Worm (Caenorhabditis elegans) whole organism, L2 larva: ENCODE measurements around the gene nac-3.
A peak's percentile ranks its signal among the peaks of the same experiment; 100 is the strongest.

Experiments used
- C34F6.9 ChIP-seq: fragments of 150-350 bp; optimal IDR thresholded peaks from 2 replicates; lab custom pipeline; 2014; ENCODE audit warnings: missing biosample characterization, missing genetic modification characterization
- F13H6.1 ChIP-seq: sonication (generic microtip); optimal IDR thresholded peaks from 2 replicates; lab custom pipeline; 2016; ENCODE audit warnings: missing genetic modification characterization, missing compliant biosample characterization
- alr-1 ChIP-seq: fragments of 150-350 bp; optimal IDR thresholded peaks from 2 replicates; lab custom pipeline; 2014; ENCODE audit warnings: missing biosample characterization, missing genetic modification characterization
- ama-1 ChIP-seq: fragments of 150-350 bp; optimal IDR thresholded peaks from 2 replicates; lab custom pipeline; 2018; ENCODE audit warnings: inconsistent platforms
- blmp-1 ChIP-seq: sonication (generic microtip); optimal IDR thresholded peaks from 2 replicates; lab custom pipeline; 2017; ENCODE audit warnings: missing genetic modification characterization, mild to moderate bottlenecking, missing compliant biosample characterization, antibody characterized with exemption, moderate library complexity; ENCODE audit not compliant: insufficient read depth
- crh-2 ChIP-seq: sonication (generic microtip); optimal IDR thresholded peaks from 2 replicates; lab custom pipeline; 2017; ENCODE audit warnings: missing biosample characterization, missing genetic modification characterization
- dmd-4 ChIP-seq: sonication (generic microtip); optimal IDR thresholded peaks from 2 replicates; lab custom pipeline; 2017; ENCODE audit warnings: missing biosample characterization, missing genetic modification characterization
- egl-27 ChIP-seq: sonication (generic microtip); optimal IDR thresholded peaks from 3 replicates; lab custom pipeline; 2017; ENCODE audit warnings: missing biosample characterization, missing genetic modification reagents, missing genetic modification characterization
- fos-1 ChIP-seq: fragments of 150-350 bp; optimal IDR thresholded peaks from 2 replicates; lab custom pipeline; 2014; ENCODE audit warnings: missing biosample characterization, missing genetic modification characterization
- gmeb-1 ChIP-seq: fragments of 150-350 bp; optimal IDR thresholded peaks from 2 replicates; lab custom pipeline; 2014; ENCODE audit warnings: missing biosample characterization, missing genetic modification characterization
- lin-11 ChIP-seq: fragments of 150-350 bp; sonication (generic microtip); optimal IDR thresholded peaks from 2 replicates; lab custom pipeline; 2014; ENCODE audit warnings: missing biosample characterization, missing genetic modification characterization, inconsistent platforms, mixed read lengths
- lin-13 ChIP-seq: fragments of 150-350 bp; optimal IDR thresholded peaks from 2 replicates; lab custom pipeline; 2014; ENCODE audit warnings: missing biosample characterization, missing genetic modification reagents, missing genetic modification characterization
- lin-39 ChIP-seq: fragments of 150-350 bp; optimal IDR thresholded peaks from 2 replicates; lab custom pipeline; 2014; ENCODE audit warnings: missing biosample characterization, missing genetic modification reagents, missing genetic modification characterization
- lsy-2 ChIP-seq, 2 experiments: fragments of 150-350 bp in 1 of 2; sonication (generic microtip) in 1 of 2; optimal IDR thresholded peaks; 2 replicates each; lab custom pipeline; 2014 to 2017; ENCODE audit warnings: missing biosample characterization in 2 of 2, missing genetic modification characterization in 2 of 2
- mab-5 ChIP-seq: fragments of 150-350 bp; optimal IDR thresholded peaks from 2 replicates; lab custom pipeline; 2014; ENCODE audit warnings: missing biosample characterization, missing genetic modification characterization
- mdl-1 ChIP-seq, 2 experiments: fragments of 150-350 bp in 1 of 2; sonication (generic microtip) in 1 of 2; optimal IDR thresholded peaks; 2 replicates each; lab custom pipeline; 2017; ENCODE audit warnings: missing biosample characterization in 2 of 2, missing genetic modification characterization in 2 of 2
- nhr-10 ChIP-seq: sonication (generic microtip); optimal IDR thresholded peaks from 2 replicates; lab custom pipeline; 2017; ENCODE audit warnings: missing biosample characterization, missing genetic modification characterization
- nhr-12 ChIP-seq: fragments of 150-350 bp; optimal IDR thresholded peaks from 2 replicates; lab custom pipeline; 2014; ENCODE audit warnings: missing biosample characterization, missing genetic modification characterization
- nhr-129 ChIP-seq: fragments of 150-350 bp; optimal IDR thresholded peaks from 2 replicates; lab custom pipeline; 2014; ENCODE audit warnings: missing biosample characterization, missing genetic modification characterization
- nhr-21 ChIP-seq: fragments of 150-350 bp; optimal IDR thresholded peaks from 2 replicates; lab custom pipeline; 2014; ENCODE audit warnings: missing biosample characterization, missing genetic modification characterization
- nhr-237 ChIP-seq: fragments of 150-350 bp; optimal IDR thresholded peaks from 2 replicates; lab custom pipeline; 2014; ENCODE audit warnings: missing biosample characterization, missing genetic modification characterization
- nhr-6 ChIP-seq: fragments of 150-350 bp; optimal IDR thresholded peaks from 2 replicates; lab custom pipeline; 2014; ENCODE audit warnings: missing biosample characterization, missing genetic modification characterization
- nhr-77 ChIP-seq: fragments of 150-350 bp; optimal IDR thresholded peaks from 2 replicates; lab custom pipeline; 2014; ENCODE audit warnings: missing biosample characterization, missing genetic modification characterization
- peb-1 ChIP-seq: fragments of 150-350 bp; optimal IDR thresholded peaks from 2 replicates; lab custom pipeline; 2014; ENCODE audit warnings: missing biosample characterization, missing genetic modification characterization
- sem-4 ChIP-seq: fragments of 150-350 bp; optimal IDR thresholded peaks from 2 replicates; lab custom pipeline; 2014; ENCODE audit warnings: missing biosample characterization, missing genetic modification reagents, missing genetic modification characterization
- skn-1 ChIP-seq: sonication (generic microtip); optimal IDR thresholded peaks from 2 replicates; lab custom pipeline; 2017; ENCODE audit warnings: missing biosample characterization, missing genetic modification characterization
- sma-3 ChIP-seq: sonication (generic microtip); optimal IDR thresholded peaks from 2 replicates; lab custom pipeline; 2016; ENCODE audit warnings: missing genetic modification reagents, missing genetic modification characterization, missing compliant biosample characterization
- sma-9 ChIP-seq, 2 experiments: fragments of 150-350 bp in 1 of 2; sonication (generic microtip) in 1 of 2; optimal IDR thresholded peaks; 2 replicates each; lab custom pipeline; 2014 to 2016; ENCODE audit warnings: missing genetic modification characterization in 2 of 2, mild to moderate bottlenecking in 1 of 2, missing biosample characterization in 1 of 2, missing compliant biosample characterization in 1 of 2, missing genetic modification reagents in 1 of 2, moderate library complexity in 1 of 2
- snpc-4 ChIP-seq: fragments of 150-350 bp; optimal IDR thresholded peaks from 2 replicates; lab custom pipeline; 2014; ENCODE audit warnings: missing biosample characterization, missing genetic modification characterization
- unc-39 ChIP-seq: fragments of 150-350 bp; optimal IDR thresholded peaks from 2 replicates; lab custom pipeline; 2014; ENCODE audit warnings: missing biosample characterization, missing genetic modification characterization
- unc-55 ChIP-seq: fragments of 150-350 bp; sonication (generic microtip); optimal IDR thresholded peaks from 3 replicates; lab custom pipeline; 2014; ENCODE audit warnings: missing biosample characterization, missing genetic modification reagents, missing genetic modification characterization
- unc-62 ChIP-seq: fragments of 150-350 bp; optimal IDR thresholded peaks from 2 replicates; lab custom pipeline; 2014; ENCODE audit warnings: missing biosample characterization, missing genetic modification reagents, missing genetic modification characterization
- zag-1 ChIP-seq: fragments of 150-350 bp; optimal IDR thresholded peaks from 2 replicates; lab custom pipeline; 2014; ENCODE audit warnings: missing biosample characterization, missing genetic modification characterization
- ztf-4 ChIP-seq: fragments of 150-350 bp; optimal IDR thresholded peaks from 2 replicates; lab custom pipeline; 2014; ENCODE audit warnings: missing biosample characterization, missing genetic modification characterization

The nac-3 gene

ce11 chrIII:10153003-10153402 is 408 bp downstream of the nac-3 start:
- TF ChIP-seq lin-39 = no peak
- TF ChIP-seq sma-3 (GFP tag; lab: Kevin White, UChicago) = no peak
- TF ChIP-seq egl-27 = peak; percentile 25
- TF ChIP-seq sma-9 (GFP tag; optimal IDR thresholded peaks at IDR 0.05; lab: Kevin White, UChicago) = peak; percentile 69
- no peak for TF ChIP-seq sma-9 (tag; optimal IDR thresholded peaks at IDR 0.05; lab: Kevin White, UChicago)
- peak in 1 of 2 experiments; percentile 56 for TF ChIP-seq mdl-1 (tag; optimal IDR thresholded peaks at IDR 0.05; lab: Kevin White, UChicago)
- TF ChIP-seq unc-62 (GFP tag; lab: Kevin White, UChicago) = no peak
- no peak for TF ChIP-seq unc-39 (tag; lab: Kevin White, UChicago)
- TF ChIP-seq unc-55 (GFP tag; lab: Kevin White, UChicago) = peak; percentile 90
- TF ChIP-seq zag-1 = peak; percentile 74
- TF ChIP-seq skn-1 (tag; lab: Kevin White, UChicago) = no peak
- TF ChIP-seq lin-11 (tag; lab: Kevin White, UChicago) = peak; percentile 11
- no peak for TF ChIP-seq alr-1 (tag; lab: Kevin White, UChicago)
- no peak for TF ChIP-seq blmp-1 (tag; lab: Kevin White, UChicago)
- peak; percentile 22 for TF ChIP-seq snpc-4 (tag; lab: Kevin White, UChicago)
- peak; percentile 77 for TF ChIP-seq C34F6.9 (tag; lab: Kevin White, UChicago)
- TF ChIP-seq mab-5 = peak; percentile 48
- peak; percentile 67 for TF ChIP-seq crh-2 (tag; lab: Kevin White, UChicago)
- TF ChIP-seq lin-13 (GFP tag; lab: Kevin White, UChicago) = peak; percentile 26
- TF ChIP-seq lsy-2 (tag; optimal IDR thresholded peaks at IDR 0.05; lab: Kevin White, UChicago) = peak in 1 of 2 experiments; percentile 72
- TF ChIP-seq F13H6.1 (tag; lab: Kevin White, UChicago) = peak; percentile 58
- TF ChIP-seq ztf-4 (tag; lab: Kevin White, UChicago) = peak; percentile 26
- peak; percentile 59 for TF ChIP-seq sem-4 (tag; lab: Kevin White, UChicago)
- no peak for TF ChIP-seq nhr-12 (tag; lab: Kevin White, UChicago)
- TF ChIP-seq dmd-4 (tag; lab: Kevin White, UChicago) = no peak
- TF ChIP-seq nhr-6 = peak; percentile 64
- peak; percentile 81 for TF ChIP-seq nhr-129

- TF ChIP-seq ama-1 (lab: Kevin White, UChicago) (no peak), F13H6.1 (tag; lab: Kevin White, UChicago) (peak; percentile 39), sma-9 (GFP tag; optimal IDR thresholded peaks at IDR 0.05; lab: Kevin White, UChicago) (peak; percentile 20), sma-9 (tag; optimal IDR thresholded peaks at IDR 0.05; lab: Kevin White, UChicago) (no peak), lsy-2 (tag; optimal IDR thresholded peaks at IDR 0.05; lab: Kevin White, UChicago) (peak in 1 of 2 experiments; percentile 20)
- TF ChIP-seq, all 48 proteins: peak for 3
Measured at ce11 chrIII:10154993-10155392, 2.4 kb downstream of the nac-3 start.

- TF ChIP-seq nhr-77 (no peak), lin-13 (GFP tag; lab: Kevin White, UChicago) (no peak), nhr-12 (tag; lab: Kevin White, UChicago) (no peak), lsy-2 (tag; optimal IDR thresholded peaks at IDR 0.05; lab: Kevin White, UChicago) (no peak), nhr-10 (tag; lab: Kevin White, UChicago) (no peak), peb-1 (tag; lab: Kevin White, UChicago) (no peak)
Measured at ce11 chrIII:10156269-10156668, 3.7 kb downstream of the nac-3 start.

ce11 chrIII:10160385-10160784 is 7.8 kb downstream of the nac-3 start, which contains the start of the genes K08E5.5 and mua-3:
Gene K08E5.5 (minus strand): TSS chrIII:10160485.
Gene mua-3 (plus strand): TSS chrIII:10160697.
- no peak for TF ChIP-seq unc-62 (GFP tag; lab: Kevin White, UChicago)
- no peak for TF ChIP-seq nhr-237 (tag; lab: Kevin White, UChicago)
- TF ChIP-seq lin-11 (tag; lab: Kevin White, UChicago) = no peak
- no peak for TF ChIP-seq crh-2 (tag; lab: Kevin White, UChicago)
- no peak for TF ChIP-seq lsy-2 (tag; optimal IDR thresholded peaks at IDR 0.05; lab: Kevin White, UChicago)
- no peak for TF ChIP-seq gmeb-1 (tag; lab: Kevin White, UChicago)

- TF ChIP-seq nhr-21 (peak; percentile 7), nhr-77 (no peak), fos-1 (tag; lab: Kevin White, UChicago) (peak; percentile 58)
- TF ChIP-seq, all 48 proteins: peak for 2
Measured at ce11 chrIII:10170265-10170664, 17.7 kb downstream of the nac-3 start.
